Worm (Caenorhabditis elegans): Measurements from ENCODE around the gene Y52E8A.6.

Y52E8A.6 gene

ce11 chrII:4284305-4285193 is 35.2 kb downstream of the Y52E8A.6 start:
- no peak for TF ChIP-seq pax-1 (tag; optimal IDR thresholded peaks at IDR 0.05)
- peak; percentile 81 for TF ChIP-seq nfya-1 (tag; optimal IDR thresholded peaks at IDR 0.05)
- no peak for TF ChIP-seq ahr-1 (tag; optimal IDR thresholded peaks at IDR 0.05)
- TF ChIP-seq fkh-6 (tag; optimal IDR thresholded peaks at IDR 0.05), result no peak
- no peak for TF ChIP-seq sdc-2 (tag; optimal IDR thresholded peaks at IDR 0.05)

- TF ChIP-seq nfya-1 (tag; optimal IDR thresholded peaks at IDR 0.05) (no peak), pat-9 (tag; optimal IDR thresholded peaks at IDR 0.05) (no peak), ztf-16 (tag; optimal IDR thresholded peaks at IDR 0.05) (no peak), odd-2 (tag; optimal IDR thresholded peaks at IDR 0.05) (no peak), sox-2 (GFP tag; IDR thresholded peaks at IDR 0.05) (no peak), sdc-2 (tag; optimal IDR thresholded peaks at IDR 0.05) (no peak), unc-55 (GFP tag; optimal IDR thresholded peaks at IDR 0.05) (no peak), ref-2 (tag; optimal IDR thresholded peaks at IDR 0.05) (no peak)
Observed at ce11 chrII:4281743-4282142, 38.0 kb downstream of the Y52E8A.6 start, which contains the start of gene C01F1.5. C01F1.5 (minus strand) TSS chrII:4281845.

ce11 chrII:4277639-4278038 is 42.1 kb downstream of the Y52E8A.6 start:
- TF ChIP-seq dve-1 (tag; optimal IDR thresholded peaks at IDR 0.05) (peak; percentile 80), ceh-6 (GFP tag; optimal IDR thresholded peaks at IDR 0.05) (no peak), T23F11.4 (GFP tag; optimal IDR thresholded peaks at IDR 0.05) (no peak)

ce11 chrII:4276924-4277323 is 42.8 kb downstream of the Y52E8A.6 start:
- TF ChIP-seq hlh-6 (tag; optimal IDR thresholded peaks at IDR 0.05) (no peak), unc-42 (tag; optimal IDR thresholded peaks at IDR 0.05) (peak; percentile 41), ceh-24 (tag; optimal IDR thresholded peaks at IDR 0.05) (no peak)

- no peak for TF ChIP-seq fkh-6 (tag; optimal IDR thresholded peaks at IDR 0.05)
- TF ChIP-seq gmeb-2 (tag; optimal IDR thresholded peaks at IDR 0.05), result no peak
- no peak for TF ChIP-seq eyg-1 (tag; optimal IDR thresholded peaks at IDR 0.05)
- TF ChIP-seq dmd-4 (tag; optimal IDR thresholded peaks at IDR 0.05; ENCODE audit: borderline replicate concordance), result no peak
- TF ChIP-seq ztf-16 (tag; optimal IDR thresholded peaks at IDR 0.05), result no peak
- TF ChIP-seq dve-1 (tag; optimal IDR thresholded peaks at IDR 0.05), result no peak
- TF ChIP-seq ttx-3 (tag; optimal IDR thresholded peaks at IDR 0.05), result no peak
- TF ChIP-seq hlh-13 (GFP tag; optimal IDR thresholded peaks at IDR 0.05), result no peak
- no peak for TF ChIP-seq ceh-9 (tag; optimal IDR thresholded peaks at IDR 0.05)
Observed at ce11 chrII:4275637-4276252, 44.0 kb downstream of the Y52E8A.6 start, which contains the start of gene npr-42. npr-42 (plus strand) TSS chrII:4276202.

- TF ChIP-seq gmeb-2 (tag; optimal IDR thresholded peaks at IDR 0.05) (no peak), mec-3 (tag; optimal IDR thresholded peaks at IDR 0.05; ENCODE audit: borderline replicate concordance) (no peak), ama-1 (optimal IDR thresholded peaks at IDR 0.05) (no peak), ceh-18 (tag; optimal IDR thresholded peaks at IDR 0.05) (no peak), F13H6.1 (tag; optimal IDR thresholded peaks at IDR 0.05) (no peak), Y22D7AL.16 (tag; optimal IDR thresholded peaks at IDR 0.05) (no peak), fax-1 (tag; optimal IDR thresholded peaks at IDR 0.05) (no peak), zip-5 (tag; optimal IDR thresholded peaks at IDR 0.05) (no peak), sox-4 (tag; optimal IDR thresholded peaks at IDR 0.05) (no peak), pha-2 (tag; optimal IDR thresholded peaks at IDR 0.05) (no peak), che-1 (tag; optimal IDR thresholded peaks at IDR 0.05) (no peak), unc-55 (GFP tag; optimal IDR thresholded peaks at IDR 0.05) (no peak), C38D4.7 (GFP tag; optimal IDR thresholded peaks at IDR 0.05) (no peak), unc-86 (tag; optimal IDR thresholded peaks at IDR 0.05) (no peak), ceh-19 (GFP tag; optimal IDR thresholded peaks at IDR 0.05) (no peak), ceh-45 (GFP tag; IDR thresholded peaks at IDR 0.05) (no peak), pha-4 (tag; optimal IDR thresholded peaks at IDR 0.05) (no peak), ceh-34 (tag; optimal IDR thresholded peaks at IDR 0.05) (no peak), ceh-2 (tag; optimal IDR thresholded peaks at IDR 0.05) (no peak)
Observed at ce11 chrII:4267711-4268110, 52.1 kb downstream of the Y52E8A.6 start.
